Fruit fly (Drosophila melanogaster) whole organism, embryonic: ENCODE measurements around the gene CG5515.

Experiments used
- ATbp ChIP-seq: fragments of 200-800 bp; sonication (Bioruptor generic); optimal IDR thresholded peaks from 2 replicates; lab custom pipeline; 2017; ENCODE audit warnings: missing biosample characterization, mild to moderate bottlenecking, missing genetic modification characterization, missing genetic modification reagents
- Ada2b ChIP-seq: fragments of 200-800 bp; sonication (Bioruptor generic); IDR thresholded peaks from 2 replicates; pipeline ENCODE4 v1.3.6; 2022; ENCODE audit warnings: missing biosample characterization, missing genetic modification characterization
- B-H1 ChIP-seq: fragments of 200-800 bp; sonication (Bioruptor generic); IDR thresholded peaks from 3 replicates; pipeline ENCODE4 v1.3.6; 2022; ENCODE audit warnings: missing biosample characterization, missing genetic modification characterization
- CG10462 ChIP-seq: fragments of 200-800 bp; sonication (Bioruptor generic); optimal IDR thresholded peaks from 2 replicates; lab custom pipeline; 2016; ENCODE audit warnings: missing biosample characterization, missing genetic modification characterization
- CG10565 ChIP-seq: fragments of 200-800 bp; sonication (Bioruptor generic); optimal IDR thresholded peaks from 3 replicates; lab custom pipeline; 2016; ENCODE audit warnings: missing biosample characterization, mild to moderate bottlenecking, missing genetic modification characterization
- CG10959 ChIP-seq: fragments of 200-800 bp; sonication (Bioruptor generic); IDR thresholded peaks from 2 replicates; pipeline ENCODE4 v1.3.6; 2022; ENCODE audit warnings: missing biosample characterization, missing genetic modification characterization
- CG11560 ChIP-seq: fragments of 200-800 bp; sonication (Bioruptor generic); IDR thresholded peaks from 3 replicates; pipeline ENCODE4 v1.3.6; 2022; ENCODE audit warnings: missing biosample characterization, missing genetic modification characterization
- CG13287 ChIP-seq: fragments of 200-800 bp; sonication (Bioruptor generic); IDR thresholded peaks from 2 replicates; pipeline ENCODE4 v1.3.6; 2022; ENCODE audit warnings: missing biosample characterization, missing genetic modification characterization; ENCODE audit not compliant: partially characterized antibody
- CG13296 ChIP-seq: fragments of 200-800 bp; sonication (Bioruptor generic); optimal IDR thresholded peaks from 3 replicates; lab custom pipeline; 2018; ENCODE audit warnings: missing biosample characterization, mild to moderate bottlenecking, missing genetic modification characterization
- CG16779 ChIP-seq: fragments of 200-800 bp; sonication (Bioruptor generic); IDR thresholded peaks from 2 replicates; pipeline ENCODE4 v1.3.6; 2022; ENCODE audit warnings: missing biosample characterization, missing genetic modification characterization
- CG31224 ChIP-seq: fragments of 200-800 bp; sonication (Bioruptor generic); IDR thresholded peaks from 2 replicates; pipeline ENCODE4 v1.3.6; 2022; ENCODE audit warnings: missing biosample characterization, missing genetic modification characterization
- CG4617 ChIP-seq: fragments of 200-800 bp; sonication (Bioruptor generic); optimal IDR thresholded peaks from 3 replicates; lab custom pipeline; 2016; ENCODE audit warnings: missing biosample characterization, missing genetic modification characterization, borderline replicate concordance
- CG6683 ChIP-seq: fragments of 200-800 bp; sonication (Bioruptor generic); optimal IDR thresholded peaks from 2 replicates; lab custom pipeline; 2017; ENCODE audit warnings: missing biosample characterization, mild to moderate bottlenecking, missing genetic modification characterization, missing genetic modification reagents
- CG6765 ChIP-seq: fragments of 200-800 bp; sonication (Bioruptor generic); optimal IDR thresholded peaks from 3 replicates; lab custom pipeline; 2017; ENCODE audit warnings: missing biosample characterization, mild to moderate bottlenecking, missing genetic modification characterization
- CG7839 ChIP-seq: fragments of 200-800 bp; sonication (Bioruptor generic); optimal IDR thresholded peaks from 3 replicates; lab custom pipeline; 2018; ENCODE audit warnings: missing biosample characterization, mild to moderate bottlenecking, missing genetic modification characterization, moderate library complexity
- CG8290 ChIP-seq, 3 experiments: fragments of 200-800 bp; sonication (Bioruptor generic); optimal IDR thresholded peaks; 2 replicates each; lab custom pipeline; 2016 to 2019; ENCODE audit warnings: missing biosample characterization in 3 of 3, missing genetic modification characterization in 3 of 3, mild to moderate bottlenecking in 2 of 3, moderate library complexity in 1 of 3
- CG8944 ChIP-seq: fragments of 200-800 bp; sonication (Bioruptor generic); optimal IDR thresholded peaks from 3 replicates; lab custom pipeline; 2016; ENCODE audit warnings: missing biosample characterization, missing genetic modification characterization
- HLH54F ChIP-seq: fragments of 200-800 bp; sonication (Bioruptor generic); optimal IDR thresholded peaks from 3 replicates; lab custom pipeline; 2016; ENCODE audit warnings: missing biosample characterization, missing genetic modification characterization
- Hr39 ChIP-seq: fragments of >200 bp; optimal IDR thresholded peaks from 2 replicates; lab custom pipeline; 2017
- Hsf ChIP-seq: fragments of 200-800 bp; sonication (Bioruptor generic); optimal IDR thresholded peaks from 3 replicates; lab custom pipeline; 2016; ENCODE audit warnings: missing biosample characterization, missing genetic modification characterization
- Mad ChIP-seq: fragments of 200-800 bp; sonication (Bioruptor generic); optimal IDR thresholded peaks from 2 replicates; lab custom pipeline; 2016; ENCODE audit warnings: missing biosample characterization, missing genetic modification characterization
- Myb ChIP-seq: fragments of 200-800 bp; sonication (Bioruptor generic); optimal IDR thresholded peaks from 2 replicates; lab custom pipeline; 2016; ENCODE audit warnings: missing biosample characterization, missing genetic modification characterization
- Trl ChIP-seq, 3 experiments: fragments of >200 bp in 2 of 3; fragments of 200-800 bp in 1 of 3; sonication (Bioruptor generic) in 1 of 3; optimal IDR thresholded peaks; 2 replicates in 1 of 3; 3 replicates in 2 of 3; lab custom pipeline; 2016 to 2017; ENCODE audit warnings: missing biosample characterization in 1 of 3, missing genetic modification characterization in 1 of 3
- YL-1 ChIP-seq: fragments of 200-800 bp; sonication (Bioruptor generic); optimal IDR thresholded peaks from 3 replicates; lab custom pipeline; 2017; ENCODE audit warnings: missing biosample characterization, mild to moderate bottlenecking, missing genetic modification characterization
- al ChIP-seq: fragments of 200-800 bp; sonication (Bioruptor generic); IDR thresholded peaks from 2 replicates; pipeline ENCODE4 v1.3.6; 2022; ENCODE audit warnings: missing biosample characterization, missing genetic modification characterization
- corto ChIP-seq: fragments of 200-800 bp; sonication (Bioruptor generic); optimal IDR thresholded peaks from 2 replicates; lab custom pipeline; 2016; ENCODE audit warnings: missing biosample characterization, mild to moderate bottlenecking, missing genetic modification characterization, moderate library complexity
- danr ChIP-seq: fragments of 200-800 bp; sonication (Bioruptor generic); IDR thresholded peaks from 2 replicates; pipeline ENCODE4 v1.3.6; 2022; ENCODE audit warnings: missing biosample characterization, missing genetic modification characterization
- dmrt11E ChIP-seq: fragments of 200-800 bp; sonication (Bioruptor generic); optimal IDR thresholded peaks from 3 replicates; lab custom pipeline; 2018; ENCODE audit warnings: missing biosample characterization, mild to moderate bottlenecking, missing genetic modification characterization, moderate library complexity
- dmrt99B ChIP-seq: fragments of 200-800 bp; sonication (Bioruptor generic); optimal IDR thresholded peaks from 2 replicates; lab custom pipeline; 2018; ENCODE audit warnings: missing biosample characterization, mild to moderate bottlenecking, missing genetic modification characterization, moderate library complexity
- en ChIP-seq: fragments of 200-800 bp; sonication (Bioruptor generic); optimal IDR thresholded peaks from 2 replicates; lab custom pipeline; 2016; ENCODE audit warnings: missing biosample characterization, missing genetic modification characterization
- grn ChIP-seq: fragments of 200-800 bp; sonication (Bioruptor generic); optimal IDR thresholded peaks from 3 replicates; lab custom pipeline; 2017; ENCODE audit warnings: missing biosample characterization, missing genetic modification characterization
- inv ChIP-seq: fragments of 200-800 bp; sonication (Bioruptor generic); IDR thresholded peaks from 2 replicates; pipeline ENCODE4 v1.3.6; 2022; ENCODE audit warnings: missing biosample characterization, missing genetic modification characterization; ENCODE audit not compliant: partially characterized antibody
- jumu ChIP-seq: fragments of 200-800 bp; sonication (Bioruptor generic); optimal IDR thresholded peaks from 3 replicates; lab custom pipeline; 2016; ENCODE audit warnings: missing biosample characterization, missing genetic modification characterization
- lbe ChIP-seq: fragments of 200-800 bp; sonication (Bioruptor generic); optimal IDR thresholded peaks from 2 replicates; lab custom pipeline; 2016; ENCODE audit warnings: missing biosample characterization, mild to moderate bottlenecking, missing genetic modification characterization
- lmd ChIP-seq: fragments of 200-800 bp; sonication (Bioruptor generic); IDR thresholded peaks from 2 replicates; pipeline ENCODE4 v1.3.6; 2022; ENCODE audit warnings: missing biosample characterization, missing genetic modification characterization
- nau ChIP-seq: fragments of 200-800 bp; sonication (Bioruptor generic); optimal IDR thresholded peaks from 3 replicates; lab custom pipeline; 2017; ENCODE audit warnings: missing biosample characterization, mild to moderate bottlenecking, missing genetic modification characterization, missing genetic modification reagents
- nom ChIP-seq: fragments of 200-800 bp; sonication (Bioruptor generic); optimal IDR thresholded peaks from 2 replicates; lab custom pipeline; 2017; ENCODE audit warnings: missing biosample characterization, missing genetic modification characterization, mild to moderate bottlenecking, moderate library complexity, missing genetic modification reagents
- peb ChIP-seq: fragments of 200-800 bp; sonication (Bioruptor generic); IDR thresholded peaks from 2 replicates; pipeline ENCODE4 v1.3.6; 2022; ENCODE audit warnings: missing biosample characterization, missing genetic modification characterization
- phol ChIP-seq: fragments of 200-800 bp; sonication (Bioruptor generic); optimal IDR thresholded peaks from 3 replicates; lab custom pipeline; 2018; ENCODE audit warnings: missing biosample characterization, mild to moderate bottlenecking, missing genetic modification characterization, moderate library complexity
- pros ChIP-seq: fragments of 200-800 bp; sonication (Bioruptor generic); optimal IDR thresholded peaks from 3 replicates; lab custom pipeline; 2019; ENCODE audit warnings: missing biosample characterization, mild to moderate bottlenecking, missing genetic modification characterization, moderate library complexity
- pzg ChIP-seq: fragments of 200-800 bp; sonication (Bioruptor generic); optimal IDR thresholded peaks from 3 replicates; lab custom pipeline; 2018; ENCODE audit warnings: missing biosample characterization, mild to moderate bottlenecking, missing genetic modification characterization, moderate library complexity
- schlank ChIP-seq: fragments of 200-800 bp; sonication (Bioruptor generic); optimal IDR thresholded peaks from 2 replicates; lab custom pipeline; 2018; ENCODE audit warnings: missing biosample characterization, mild to moderate bottlenecking, missing genetic modification characterization
- scrt ChIP-seq: fragments of 200-800 bp; sonication (Bioruptor generic); optimal IDR thresholded peaks from 2 replicates; lab custom pipeline; 2018; ENCODE audit warnings: missing biosample characterization, mild to moderate bottlenecking, missing genetic modification characterization, moderate library complexity
- sd ChIP-seq: fragments of 200-800 bp; sonication (Bioruptor generic); optimal IDR thresholded peaks from 3 replicates; lab custom pipeline; 2018; ENCODE audit warnings: missing biosample characterization, mild to moderate bottlenecking, missing genetic modification characterization, moderate library complexity
- sr ChIP-seq: fragments of 200-800 bp; sonication (Bioruptor generic); IDR thresholded peaks from 3 replicates; pipeline ENCODE4 v1.3.6; 2022; ENCODE audit warnings: missing biosample characterization, missing genetic modification characterization
- tin ChIP-seq: fragments of 200-800 bp; sonication (Bioruptor generic); optimal IDR thresholded peaks from 3 replicates; lab custom pipeline; 2016; ENCODE audit warnings: missing biosample characterization, missing genetic modification characterization
- z ChIP-seq: fragments of 200-800 bp; sonication (Bioruptor generic); IDR thresholded peaks from 3 replicates; pipeline ENCODE4 v1.3.6; 2022; ENCODE audit warnings: missing biosample characterization, missing genetic modification characterization

The CG5515 gene

DNA sequence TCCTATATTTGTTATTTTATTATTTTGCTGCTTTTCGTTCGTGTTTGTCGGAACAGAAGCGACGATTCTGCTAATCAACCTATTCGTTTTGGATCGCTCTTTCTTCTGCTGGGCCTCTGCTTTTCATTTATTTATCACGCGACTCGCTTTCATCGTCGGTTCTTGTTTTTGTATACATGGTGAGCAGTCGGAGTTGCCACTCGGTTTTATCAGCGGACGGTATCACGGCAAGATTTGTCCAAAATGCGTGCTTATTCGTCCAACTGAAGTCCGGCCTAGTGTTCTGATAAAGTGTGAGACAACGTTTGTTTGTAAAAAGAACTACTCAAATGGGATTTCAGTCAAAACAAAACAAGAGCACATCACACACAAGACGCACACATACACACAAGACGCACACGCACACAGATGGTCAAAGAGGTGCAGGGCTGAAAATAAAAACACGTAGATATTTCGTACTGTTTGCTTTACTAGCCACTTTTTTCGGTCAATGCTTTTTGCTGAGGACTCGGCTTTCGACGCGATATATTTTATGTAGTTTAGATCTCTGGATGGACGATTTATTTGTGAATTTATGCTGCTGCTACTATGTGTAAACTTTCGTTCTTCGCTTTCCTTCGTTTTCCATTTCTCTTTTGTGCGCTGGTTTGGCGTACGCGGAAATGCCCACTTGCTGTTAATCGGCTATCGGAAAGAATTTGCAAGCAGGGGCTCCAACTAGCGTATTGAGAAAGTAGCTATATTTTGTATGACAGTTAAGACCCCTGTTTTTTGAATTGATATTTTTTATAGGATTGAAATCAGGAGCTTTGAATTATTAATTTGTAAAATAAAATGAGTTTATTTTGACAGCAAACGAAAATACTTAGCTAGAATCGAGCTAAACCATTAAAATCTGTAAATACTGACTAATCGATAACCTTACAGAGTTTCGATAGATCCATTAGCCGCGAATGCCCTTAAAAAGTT, 32.9 kb upstream of the CG5515 start, which contains the start of gene twin (continued):
- TF ChIP-seq CG8944 (GFP tag; lab: Kevin White, UChicago), result peak; percentile 37
- no peak for TF ChIP-seq corto (GFP tag; lab: Kevin White, UChicago)
- TF ChIP-seq pros, result no peak
- peak; percentile 82 for TF ChIP-seq CG13287 (GFP tag; lab: Robert Waterston, UW)
- TF ChIP-seq CG16779 (GFP tag; lab: Robert Waterston, UW), result no peak
- TF ChIP-seq nom (GFP tag; lab: Kevin White, UChicago), result no peak
- TF ChIP-seq lbe (GFP tag; lab: Kevin White, UChicago), result peak; percentile 6
- no peak for TF ChIP-seq CG6683 (GFP tag; lab: Kevin White, UChicago)
- peak; percentile 62 for TF ChIP-seq CG4617 (GFP tag; lab: Kevin White, UChicago)
- peak; percentile 68 for TF ChIP-seq pzg
- no peak for TF ChIP-seq CG10959 (GFP tag; lab: Robert Waterston, UW)
- TF ChIP-seq CG8290 (GFP tag; optimal IDR thresholded peaks at IDR 0.05; lab: Kevin White, UChicago), result peak; percentile 48
- no peak for TF ChIP-seq CG8290 (tag; optimal IDR thresholded peaks at IDR 0.05; lab: Kevin White, UChicago)
- peak; percentile 69 for TF ChIP-seq YL-1 (GFP tag; lab: Kevin White, UChicago)
- 0 out of 2 replicates have a peak, but pooled peaks have one; percentile 35 for TF ChIP-seq danr (GFP tag; lab: Robert Waterston, UW)
- peak in 1 of 2 experiments; percentile 11 for TF ChIP-seq Trl (optimal IDR thresholded peaks at IDR 0.05; lab: Kevin White, UChicago)
- TF ChIP-seq Trl (GFP tag; optimal IDR thresholded peaks at IDR 0.05; lab: Kevin White, UChicago), result peak; percentile 78
- no peak for TF ChIP-seq z
- TF ChIP-seq ATbp, result no peak
- peak; percentile 69 for TF ChIP-seq phol (tag; lab: Kevin White, UChicago)
- TF ChIP-seq schlank (tag; lab: Kevin White, UChicago), result no peak
- TF ChIP-seq en (GFP tag; lab: Kevin White, UChicago), result no peak
- no peak for TF ChIP-seq CG31224
- TF ChIP-seq Mad (GFP tag; lab: Kevin White, UChicago), result peak; percentile 64
- TF ChIP-seq B-H1 (GFP tag; lab: Robert Waterston, UW), result peak; percentile 47; the same call in 1 of the 3 replicates
- TF ChIP-seq CG6765 (GFP tag; lab: Kevin White, UChicago), result no peak
- peak; percentile 76 for TF ChIP-seq HLH54F (GFP tag; lab: Kevin White, UChicago)
- TF ChIP-seq grn (GFP tag; lab: Kevin White, UChicago), result no peak
- peak; percentile 53; the same call in 1 of the 2 replicates for TF ChIP-seq lmd (GFP tag; lab: Robert Waterston, UW)
- TF ChIP-seq Ada2b (GFP tag; lab: Robert Waterston, UW), result no peak; the same call in 1 of the 2 replicates
- TF ChIP-seq peb (GFP tag; lab: Robert Waterston, UW), result no peak
- no peak for TF ChIP-seq Hr39 (lab: Kevin White, UChicago)
- TF ChIP-seq nau (GFP tag; lab: Kevin White, UChicago), result no peak
- peak; percentile 26 for TF ChIP-seq dmrt11E
- peak; percentile 70 for TF ChIP-seq tin (GFP tag; lab: Kevin White, UChicago)
- TF ChIP-seq sr, result no peak
- TF ChIP-seq al (GFP tag; lab: Robert Waterston, UW), result peak; percentile 43
- peak; percentile 81 for TF ChIP-seq Hsf (GFP tag; lab: Kevin White, UChicago)
- no peak for TF ChIP-seq CG10565 (GFP tag; lab: Kevin White, UChicago)
- peak; percentile 58; the same call in 2 of the 3 replicates for TF ChIP-seq CG11560 (tag; lab: Robert Waterston, UW)
- TF ChIP-seq inv, result peak; percentile 62
- TF ChIP-seq CG13296 (GFP tag; lab: Kevin White, UChicago), result peak; percentile 6
- TF ChIP-seq scrt (GFP tag; lab: Kevin White, UChicago), result no peak
- TF ChIP-seq Myb (GFP tag; lab: Kevin White, UChicago), result peak; percentile 60
- TF ChIP-seq sd (tag; lab: Kevin White, UChicago), result peak; percentile 77
- peak; percentile 71 for TF ChIP-seq jumu (GFP tag; lab: Kevin White, UChicago)
- no peak for TF ChIP-seq CG10462 (GFP tag; lab: Kevin White, UChicago)
- TF ChIP-seq dmrt99B (tag; lab: Kevin White, UChicago), result no peak
- TF ChIP-seq CG7839 (tag; lab: Kevin White, UChicago), result peak; percentile 63
